Fruit fly (Drosophila melanogaster): ENCODE results near the gene CG33267.

dm6 chr3L:11593778-11594177 lies 29.5 kb downstream of the CG33267 start:
- TF ChIP-seq Crg-1 (GFP tag; optimal IDR thresholded peaks at IDR 0.05) (no peak), Hr96 (GFP tag; optimal IDR thresholded peaks at IDR 0.05) (no peak), CG1620 (GFP tag; optimal IDR thresholded peaks at IDR 0.05) (no peak), Mnt (GFP tag; optimal IDR thresholded peaks at IDR 0.05) (no peak), CG12768 (GFP tag; optimal IDR thresholded peaks at IDR 0.05) (peak; percentile 62)
